Fruit fly (Drosophila melanogaster) whole organism, embryonic: Measurements from ENCODE around the gene ZAP3.

Source experiments
- ATbp ChIP-seq: fragments of 200-800 bp; sonication (Bioruptor generic); optimal IDR thresholded peaks from 2 replicates; lab custom pipeline; 2017; ENCODE audit warnings: missing biosample characterization, mild to moderate bottlenecking, missing genetic modification characterization, missing genetic modification reagents
- Adf1 ChIP-seq: fragments of 200-800 bp; sonication (Bioruptor generic); IDR thresholded peaks from 2 replicates; pipeline ENCODE4 v1.3.6; 2022; ENCODE audit warnings: missing biosample characterization, missing genetic modification characterization
- Aef1 ChIP-seq: fragments of 200-800 bp; sonication (Bioruptor generic); IDR thresholded peaks from 3 replicates; pipeline ENCODE4 v1.3.6; 2022; ENCODE audit warnings: missing biosample characterization, missing genetic modification characterization
- CG11504 ChIP-seq: fragments of 200-800 bp; sonication (Bioruptor generic); optimal IDR thresholded peaks from 3 replicates; lab custom pipeline; 2019; ENCODE audit warnings: missing biosample characterization, mild to moderate bottlenecking, missing genetic modification characterization, moderate library complexity
- CG11723 ChIP-seq: fragments of 200-800 bp; sonication (Bioruptor generic); optimal IDR thresholded peaks from 2 replicates; lab custom pipeline; 2017; ENCODE audit warnings: missing biosample characterization, mild to moderate bottlenecking, missing genetic modification characterization
- CG12071 ChIP-seq: fragments of 200-800 bp; sonication (Bioruptor generic); optimal IDR thresholded peaks from 3 replicates; lab custom pipeline; 2018; ENCODE audit warnings: missing biosample characterization, mild to moderate bottlenecking, missing genetic modification characterization
- CG12942 ChIP-seq: fragments of 200-800 bp; sonication (Bioruptor generic); optimal IDR thresholded peaks from 3 replicates; lab custom pipeline; 2016; ENCODE audit warnings: missing biosample characterization, missing genetic modification characterization
- CG14441 ChIP-seq: fragments of 200-800 bp; sonication (Bioruptor generic); IDR thresholded peaks from 2 replicates; pipeline ENCODE4 v1.3.6; 2022; ENCODE audit warnings: missing biosample characterization, missing genetic modification characterization
- CG15269 ChIP-seq: fragments of 200-800 bp; sonication (Bioruptor generic); optimal IDR thresholded peaks from 2 replicates; lab custom pipeline; 2018; ENCODE audit warnings: missing biosample characterization, mild to moderate bottlenecking, missing genetic modification characterization, moderate library complexity
- CG15601 ChIP-seq: fragments of 200-800 bp; sonication (Bioruptor generic); optimal IDR thresholded peaks from 3 replicates; lab custom pipeline; 2019; ENCODE audit warnings: missing biosample characterization, mild to moderate bottlenecking, missing genetic modification characterization, moderate library complexity
- CG1647 ChIP-seq: fragments of 200-800 bp; sonication (Bioruptor generic); optimal IDR thresholded peaks from 3 replicates; lab custom pipeline; 2016; ENCODE audit warnings: missing biosample characterization, missing genetic modification characterization
- CG17568 ChIP-seq: fragments of 200-800 bp; sonication (Bioruptor generic); optimal IDR thresholded peaks from 2 replicates; lab custom pipeline; 2018; ENCODE audit warnings: missing biosample characterization, mild to moderate bottlenecking, missing genetic modification characterization, moderate library complexity
- CG30020 ChIP-seq: fragments of 200-800 bp; optimal IDR thresholded peaks from 2 replicates; lab custom pipeline; 2019; ENCODE audit warnings: missing biosample characterization, mild to moderate bottlenecking, missing genetic modification characterization, moderate library complexity
- CG6175 ChIP-seq: fragments of 200-800 bp; sonication (Bioruptor generic); IDR thresholded peaks from 3 replicates; pipeline ENCODE4 v1.3.6; 2022; ENCODE audit warnings: missing biosample characterization, missing genetic modification characterization
- CG6689 ChIP-seq: fragments of 200-800 bp; sonication (Bioruptor generic); IDR thresholded peaks from 2 replicates; pipeline ENCODE4 v1.3.6; 2022; ENCODE audit warnings: missing biosample characterization, missing genetic modification characterization
- CG7372 ChIP-seq: fragments of 200-800 bp; sonication (Bioruptor generic); IDR thresholded peaks from 2 replicates; pipeline ENCODE4 v1.3.6; 2022; ENCODE audit warnings: missing biosample characterization, missing genetic modification characterization
- CG7928 ChIP-seq: fragments of 200-800 bp; sonication (Bioruptor generic); optimal IDR thresholded peaks from 2 replicates; lab custom pipeline; 2017; ENCODE audit warnings: missing biosample characterization, mild to moderate bottlenecking, missing genetic modification characterization
- CG8478 ChIP-seq: fragments of >200 bp; optimal IDR thresholded peaks from 2 replicates; lab custom pipeline; 2018
- Chrac-16 ChIP-seq: fragments of 200-800 bp; sonication (Bioruptor generic); optimal IDR thresholded peaks from 3 replicates; lab custom pipeline; 2016; ENCODE audit warnings: missing biosample characterization, missing genetic modification characterization
- Eip74EF ChIP-seq, 2 experiments: fragments of 200-800 bp in 1 of 2; fragments of >200 bp in 1 of 2; sonication (Bioruptor generic) in 1 of 2; optimal IDR thresholded peaks; 2 replicates each; lab custom pipeline; 2017 to 2019; ENCODE audit warnings: missing biosample characterization in 2 of 2, missing genetic modification characterization in 2 of 2, mild to moderate bottlenecking in 1 of 2, moderate library complexity in 1 of 2
- Fer1 ChIP-seq: fragments of 200-800 bp; sonication (Bioruptor generic); optimal IDR thresholded peaks from 2 replicates; lab custom pipeline; 2017; ENCODE audit warnings: missing biosample characterization, mild to moderate bottlenecking, missing genetic modification characterization
- GATAe ChIP-seq: fragments of 200-800 bp; sonication (Bioruptor generic); conservative IDR thresholded peaks from 2 replicates; pipeline ENCODE4 v1.3.6; 2022; ENCODE audit warnings: missing biosample characterization, missing genetic modification characterization
- HmgZ ChIP-seq: fragments of 200-800 bp; sonication (Bioruptor generic); optimal IDR thresholded peaks from 2 replicates; lab custom pipeline; 2018; ENCODE audit warnings: missing biosample characterization, mild to moderate bottlenecking, missing genetic modification characterization
- Hr3 ChIP-seq: fragments of 200-800 bp; sonication (Bioruptor generic); optimal IDR thresholded peaks from 3 replicates; lab custom pipeline; 2016; ENCODE audit warnings: missing biosample characterization, missing genetic modification characterization
- MESR4 ChIP-seq: fragments of 200-800 bp; sonication (Bioruptor generic); optimal IDR thresholded peaks from 2 replicates; lab custom pipeline; 2018; ENCODE audit warnings: missing biosample characterization, mild to moderate bottlenecking, missing genetic modification characterization, moderate library complexity
- Myb ChIP-seq: fragments of 200-800 bp; sonication (Bioruptor generic); optimal IDR thresholded peaks from 2 replicates; lab custom pipeline; 2016; ENCODE audit warnings: missing biosample characterization, missing genetic modification characterization
- chif ChIP-seq, 2 experiments: fragments of 200-800 bp; sonication (Bioruptor generic); optimal IDR thresholded peaks; 3 replicates each; lab custom pipeline; 2016; ENCODE audit warnings: missing biosample characterization in 2 of 2, missing genetic modification characterization in 2 of 2
- chinmo ChIP-seq: fragments of 200-800 bp; sonication (Bioruptor generic); IDR thresholded peaks from 4 replicates; pipeline ENCODE4 v1.3.6; 2022; ENCODE audit warnings: missing biosample characterization, missing genetic modification characterization; ENCODE audit not compliant: partially characterized antibody
- chm ChIP-seq: fragments of 200-800 bp; sonication (Bioruptor generic); IDR thresholded peaks from 2 replicates; pipeline ENCODE4 v1.3.6; 2022; ENCODE audit warnings: missing biosample characterization, missing genetic modification characterization
- da ChIP-seq: fragments of 200-800 bp; sonication (Bioruptor generic); optimal IDR thresholded peaks from 2 replicates; lab custom pipeline; 2016; ENCODE audit warnings: missing biosample characterization, missing genetic modification characterization
- dati ChIP-seq: fragments of 200-800 bp; sonication (Bioruptor generic); IDR thresholded peaks from 2 replicates; pipeline ENCODE4 v1.3.6; 2022; ENCODE audit warnings: missing biosample characterization, missing genetic modification characterization
- fu2 ChIP-seq: fragments of 200-800 bp; sonication (Bioruptor generic); optimal IDR thresholded peaks from 2 replicates; lab custom pipeline; 2016; ENCODE audit warnings: missing biosample characterization, missing genetic modification characterization
- lola ChIP-seq, 3 experiments: fragments of >200 bp in 2 of 3; fragments of 200-800 bp in 1 of 3; sonication (Bioruptor generic) in 1 of 3; optimal IDR thresholded peaks; 2 replicates each; lab custom pipeline; 2017 to 2019; ENCODE audit warnings: missing biosample characterization in 3 of 3, missing genetic modification characterization in 3 of 3, mild to moderate bottlenecking in 1 of 3, moderate library complexity in 1 of 3
- nom ChIP-seq: fragments of 200-800 bp; sonication (Bioruptor generic); optimal IDR thresholded peaks from 2 replicates; lab custom pipeline; 2017; ENCODE audit warnings: missing biosample characterization, missing genetic modification characterization, mild to moderate bottlenecking, moderate library complexity, missing genetic modification reagents
- ranshi ChIP-seq: fragments of 200-800 bp; sonication (Bioruptor generic); IDR thresholded peaks from 2 replicates; pipeline ENCODE4 v1.3.6; 2022; ENCODE audit warnings: missing biosample characterization, missing genetic modification characterization
- sens ChIP-seq: fragments of 200-800 bp; sonication (Bioruptor generic); peaks from one replicate; lab custom pipeline; 2016; ENCODE audit warnings: missing biosample characterization, missing genetic modification characterization
- shn ChIP-seq: fragments of 200-800 bp; sonication (Bioruptor generic); optimal IDR thresholded peaks from 3 replicates; lab custom pipeline; 2016; ENCODE audit warnings: missing biosample characterization, missing genetic modification characterization
- sisA ChIP-seq: fragments of 200-800 bp; sonication (Bioruptor generic); IDR thresholded peaks from 2 replicates; pipeline ENCODE4 v1.3.6; 2022; ENCODE audit warnings: missing biosample characterization, missing genetic modification characterization
- sob ChIP-seq: fragments of 200-800 bp; sonication (Bioruptor generic); IDR thresholded peaks from 2 replicates; pipeline ENCODE4 v1.3.6; 2022; ENCODE audit warnings: missing biosample characterization, missing genetic modification characterization
- zen ChIP-seq: fragments of 200-800 bp; sonication (Bioruptor generic); optimal IDR thresholded peaks from 3 replicates; lab custom pipeline; 2018; ENCODE audit warnings: missing biosample characterization, mild to moderate bottlenecking, missing genetic modification characterization, moderate library complexity

The ZAP3 gene

DNA sequence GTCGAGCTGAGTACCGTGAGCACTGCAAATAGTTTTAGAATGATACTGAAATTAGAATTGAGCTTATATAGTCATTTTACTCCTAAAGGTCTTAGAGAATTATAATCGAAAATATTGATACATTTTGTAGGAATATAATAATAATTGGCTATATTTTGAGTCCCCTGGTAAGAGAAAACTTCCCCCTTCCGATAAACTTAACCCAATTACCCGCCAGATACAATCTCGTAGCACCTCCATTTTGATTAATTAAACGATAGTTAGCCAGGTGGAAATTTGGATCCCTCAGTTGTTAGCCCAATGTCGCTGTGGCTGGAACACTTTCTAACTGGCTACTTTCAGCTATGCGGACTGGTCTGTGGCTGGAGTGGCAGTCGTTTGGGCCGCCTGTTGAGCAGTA lies 21.0 kb downstream of the ZAP3 start, which contains the start of gene Gr9a:
Gene Gr9a (plus strand): TSS at position 301 of the 400 bp plus-strand sequence.
- TF ChIP-seq CG11723 (GFP tag; lab: Kevin White, UChicago) (no peak), da (GFP tag; lab: Kevin White, UChicago) (no peak), ranshi (GFP tag; lab: Robert Waterston, UW) (no peak), GATAe (GFP tag; lab: Robert Waterston, UW) (no peak)

DNA sequence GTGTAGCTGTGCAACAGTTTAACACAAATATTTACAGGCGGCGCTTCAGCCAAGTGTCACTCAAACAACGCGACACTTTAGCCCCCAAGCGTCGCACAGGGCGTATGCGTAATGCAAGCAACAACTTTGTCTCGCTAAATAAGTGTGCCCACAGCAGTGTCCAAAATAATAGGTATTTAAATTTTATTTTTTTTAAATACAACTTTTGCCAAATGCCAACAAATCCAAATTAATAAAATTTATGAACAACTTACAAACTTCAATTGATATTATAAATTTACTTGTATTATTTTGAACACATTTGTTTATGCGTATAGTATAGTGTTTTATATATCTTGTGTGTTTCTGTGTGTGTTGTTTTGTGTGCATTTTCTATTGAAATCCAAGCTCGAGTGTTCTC lies 24.3 kb downstream of the ZAP3 start:
- peak; percentile 56 for TF ChIP-seq sens (GFP tag; lab: Kevin White, UChicago)
- no peak for TF ChIP-seq Chrac-16
- TF ChIP-seq CG7372 (GFP tag; lab: Robert Waterston, UW) = 0 out of 2 replicates have a peak, but pooled peaks have one; percentile 26
- TF ChIP-seq CG7928 (GFP tag; lab: Kevin White, UChicago) = no peak
- TF ChIP-seq, all 482 proteins: peak for 2

DNA sequence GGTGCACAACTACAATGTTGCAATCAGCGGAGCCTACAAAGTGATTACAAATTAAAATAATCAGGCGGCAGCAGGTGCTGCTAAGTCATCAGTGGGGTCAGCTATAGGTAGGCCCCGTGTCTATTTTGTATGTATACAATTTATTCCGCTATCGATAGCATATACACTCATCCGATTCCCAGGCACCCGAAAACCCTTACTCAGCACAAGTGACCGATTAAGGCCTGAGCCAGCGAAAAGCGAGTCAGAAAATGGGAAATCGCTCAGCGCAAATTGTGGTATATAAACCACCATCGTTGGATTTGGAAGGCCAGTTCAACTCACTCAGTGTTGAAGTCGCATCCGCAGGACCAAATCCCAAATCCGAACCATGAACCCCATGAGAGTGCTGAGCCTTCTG lies 28.7 kb downstream of the ZAP3 start, which contains the start of gene Yp1:
Gene Yp1 (plus strand): TSS at position 265 of the 400 bp plus-strand sequence.
- TF ChIP-seq nom = no peak
- no peak for TF ChIP-seq CG12071 (GFP tag; lab: Kevin White, UChicago)

DNA sequence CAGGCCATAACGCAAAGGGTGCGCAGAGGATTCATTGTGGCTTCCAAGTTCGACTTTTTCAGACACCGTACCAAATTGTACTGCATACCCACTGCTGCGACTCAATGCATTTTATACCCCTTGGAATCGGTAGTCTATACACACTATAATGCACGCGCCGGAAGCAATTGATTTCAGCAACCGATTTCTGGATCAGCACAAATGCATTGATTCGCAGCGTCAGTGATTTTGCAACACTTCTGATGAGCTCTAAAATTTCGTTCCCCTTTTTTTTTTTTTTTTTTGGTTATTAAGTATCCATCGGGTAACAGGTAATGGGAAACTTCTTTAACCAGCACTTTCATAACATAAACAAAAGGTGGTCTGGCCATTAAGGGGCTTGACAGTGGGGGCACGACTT lies 29.7 kb downstream of the ZAP3 start, which contains the start of gene Yp2:
Gene Yp2 (minus strand): TSS at position 88 of the 400 bp plus-strand sequence.
- TF ChIP-seq Hr3 (GFP tag; lab: Kevin White, UChicago) = no peak
- TF ChIP-seq, all 482 proteins: peak for 0

DNA sequence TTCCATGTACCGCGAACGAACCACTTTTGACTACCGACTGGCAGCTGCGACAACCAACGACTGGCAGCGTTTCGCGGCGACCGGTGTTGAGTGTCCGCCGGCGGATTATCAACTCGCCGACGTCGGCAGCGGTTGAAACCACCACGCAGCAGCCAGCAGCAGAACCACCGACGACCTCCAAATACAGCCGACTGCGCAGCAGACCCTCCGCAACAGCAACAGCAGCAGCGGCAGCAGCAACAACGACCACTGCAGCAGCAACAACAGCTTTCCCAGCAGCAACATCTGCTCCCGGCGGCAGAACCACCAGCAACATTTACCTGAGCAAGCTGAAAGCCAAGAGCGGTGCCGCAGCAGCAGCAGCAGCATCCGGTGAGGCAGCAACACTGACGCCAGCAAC lies 34.3 kb downstream of the ZAP3 start:
- TF ChIP-seq Fer1 (GFP tag; lab: Kevin White, UChicago) (no peak), shn (GFP tag; lab: Kevin White, UChicago) (no peak), MESR4 (GFP tag; lab: Kevin White, UChicago) (no peak), CG1647 (GFP tag; lab: Kevin White, UChicago) (no peak), CG8478 (lab: Kevin White, UChicago) (no peak), chm (GFP tag; lab: Robert Waterston, UW) (no peak), Myb (GFP tag; lab: Kevin White, UChicago) (no peak), dati (no peak), chinmo (GFP tag; lab: Robert Waterston, UW) (0 out of 4 replicates have a peak, but pooled peaks have one; percentile 44), HmgZ (tag; lab: Kevin White, UChicago) (no peak), CG15269 (no peak), chif (GFP tag; optimal IDR thresholded peaks at IDR 0.05; lab: Kevin White, UChicago) (no peak), sens (GFP tag; lab: Kevin White, UChicago) (peak; percentile 43), CG6689 (GFP tag; lab: Robert Waterston, UW) (no peak), CG14441 (GFP tag; lab: Robert Waterston, UW) (no peak), CG17568 (GFP tag; lab: Kevin White, UChicago) (no peak), sisA (GFP tag; lab: Robert Waterston, UW) (no peak), fu2 (GFP tag; lab: Kevin White, UChicago) (no peak), CG11504 (peak; percentile 98), lola (GFP tag; optimal IDR thresholded peaks at IDR 0.05; lab: Kevin White, UChicago) (no peak), Eip74EF (GFP tag; optimal IDR thresholded peaks at IDR 0.05; lab: Kevin White, UChicago) (no peak), Adf1 (GFP tag; lab: Robert Waterston, UW) (peak; percentile 79), ATbp (no peak), CG12942 (no peak), CG30020 (tag; lab: Kevin White, UChicago) (no peak), CG6175 (GFP tag; lab: Robert Waterston, UW) (peak; percentile 50; the same call in 1 of the 3 replicates), CG15601 (tag; lab: Kevin White, UChicago) (peak; percentile 75), sob (no peak), Aef1 (GFP tag; lab: Robert Waterston, UW) (no peak), zen (tag; lab: Kevin White, UChicago) (no peak)
